Worm (Caenorhabditis elegans) whole organism, late embryonic: ENCODE results near the gene puf-6.

Experiments
- C08G9.2 ChIP-seq: sonication (generic microtip); optimal IDR thresholded peaks from 2 replicates; lab custom pipeline; 2016; ENCODE audit warnings: mild to moderate bottlenecking, missing genetic modification characterization, moderate library complexity, missing compliant biosample characterization
- C38D4.7 ChIP-seq: fragments of 200-800 bp; sonication (Bioruptor generic); optimal IDR thresholded peaks from 2 replicates; lab custom pipeline; 2018; ENCODE audit warnings: mild to moderate bottlenecking, missing genetic modification characterization, moderate library complexity, missing compliant biosample characterization
- F13H6.1 ChIP-seq: sonication (generic microtip); optimal IDR thresholded peaks from 2 replicates; lab custom pipeline; 2016; ENCODE audit warnings: missing genetic modification characterization, missing compliant biosample characterization
- K09A11.1 ChIP-seq: sonication (generic microtip); optimal IDR thresholded peaks from 2 replicates; lab custom pipeline; 2017; ENCODE audit warnings: antibody characterized with exemption, mild to moderate bottlenecking, missing genetic modification characterization, missing compliant biosample characterization; ENCODE audit not compliant: insufficient read depth
- T23F11.4 ChIP-seq: fragments of 200-800 bp; sonication (Bioruptor generic); optimal IDR thresholded peaks from 2 replicates; lab custom pipeline; 2018; ENCODE audit warnings: mild to moderate bottlenecking, missing genetic modification characterization, missing compliant biosample characterization
- Y22D7AL.16 ChIP-seq: sonication (generic microtip); optimal IDR thresholded peaks from 2 replicates; lab custom pipeline; 2016; ENCODE audit warnings: missing genetic modification characterization, missing compliant biosample characterization
- ahr-1 ChIP-seq: sonication (generic microtip); optimal IDR thresholded peaks from 2 replicates; lab custom pipeline; 2016; ENCODE audit warnings: missing genetic modification characterization, missing compliant biosample characterization
- ceh-18 ChIP-seq: sonication (generic microtip); optimal IDR thresholded peaks from 2 replicates; lab custom pipeline; 2016; ENCODE audit warnings: missing genetic modification characterization, missing compliant biosample characterization
- ceh-2 ChIP-seq: sonication (generic microtip); optimal IDR thresholded peaks from 2 replicates; lab custom pipeline; 2016; ENCODE audit warnings: missing genotype, missing genetic modification characterization, missing compliant biosample characterization
- ceh-22 ChIP-seq: sonication (generic microtip); optimal IDR thresholded peaks from 2 replicates; lab custom pipeline; 2017; ENCODE audit warnings: missing biosample characterization, missing genetic modification characterization
- ceh-30 ChIP-seq: fragments of 150-350 bp; optimal IDR thresholded peaks from 2 replicates; lab custom pipeline; 2014; ENCODE audit warnings: missing biosample characterization, missing genetic modification characterization
- ceh-34 ChIP-seq: sonication (generic microtip); optimal IDR thresholded peaks from 2 replicates; lab custom pipeline; 2016; ENCODE audit warnings: mild to moderate bottlenecking, missing genetic modification characterization, missing compliant biosample characterization
- ceh-45 ChIP-seq: fragments of 200-800 bp; sonication (Bioruptor generic); IDR thresholded peaks from 2 replicates; pipeline ENCODE4 v1.3.6; 2022; ENCODE audit warnings: missing genetic modification reagents, missing genetic modification characterization, missing compliant biosample characterization
- che-1 ChIP-seq: sonication (generic microtip); optimal IDR thresholded peaks from 2 replicates; lab custom pipeline; 2016; ENCODE audit warnings: mild to moderate bottlenecking, missing genetic modification characterization, missing compliant biosample characterization
- dmd-4 ChIP-seq: sonication (generic microtip); optimal IDR thresholded peaks from 2 replicates; lab custom pipeline; 2016; ENCODE audit warnings: borderline replicate concordance, missing genetic modification characterization, missing compliant biosample characterization
- elt-2 ChIP-seq: sonication (generic microtip); optimal IDR thresholded peaks from 2 replicates; lab custom pipeline; 2016; ENCODE audit warnings: missing genetic modification reagents, missing genetic modification characterization, missing compliant biosample characterization
- elt-4 ChIP-seq: sonication (generic microtip); optimal IDR thresholded peaks from 2 replicates; lab custom pipeline; 2016; ENCODE audit warnings: missing genetic modification characterization, missing compliant biosample characterization
- eyg-1 ChIP-seq: sonication (generic microtip); optimal IDR thresholded peaks from 2 replicates; lab custom pipeline; 2016; ENCODE audit warnings: missing genotype, missing genetic modification characterization, missing compliant biosample characterization
- fax-1 ChIP-seq: sonication (generic microtip); optimal IDR thresholded peaks from 2 replicates; lab custom pipeline; 2016; ENCODE audit warnings: missing genotype, missing genetic modification characterization, missing compliant biosample characterization
- fkh-10 ChIP-seq: fragments of 150-350 bp; optimal IDR thresholded peaks from 2 replicates; lab custom pipeline; 2014; ENCODE audit warnings: missing biosample characterization, missing genetic modification reagents, missing genetic modification characterization
- hlh-13 ChIP-seq: fragments of 200-800 bp; sonication (Bioruptor generic); optimal IDR thresholded peaks from 2 replicates; lab custom pipeline; 2018; ENCODE audit warnings: mild to moderate bottlenecking, missing genetic modification characterization, missing compliant biosample characterization
- hlh-30 ChIP-seq: sonication (generic microtip); optimal IDR thresholded peaks from 2 replicates; lab custom pipeline; 2017; ENCODE audit warnings: antibody characterized with exemption, missing genetic modification characterization, missing compliant biosample characterization; ENCODE audit not compliant: insufficient read depth
- lin-11 ChIP-seq: fragments of 200-800 bp; sonication (Bioruptor generic); optimal IDR thresholded peaks from 2 replicates; lab custom pipeline; 2018; ENCODE audit warnings: mild to moderate bottlenecking, missing genetic modification characterization, missing compliant biosample characterization
- nhr-11 ChIP-seq: fragments of 150-350 bp; optimal IDR thresholded peaks from 2 replicates; lab custom pipeline; 2014; ENCODE audit warnings: missing biosample characterization, missing genetic modification characterization
- nhr-232 ChIP-seq: sonication (generic microtip); optimal IDR thresholded peaks from 2 replicates; lab custom pipeline; 2016; ENCODE audit warnings: missing genetic modification characterization, missing compliant biosample characterization
- npax-4 ChIP-seq: sonication (generic microtip); optimal IDR thresholded peaks from 2 replicates; lab custom pipeline; 2016; ENCODE audit warnings: missing genetic modification characterization, missing compliant biosample characterization
- odd-2 ChIP-seq: sonication (generic microtip); optimal IDR thresholded peaks from 2 replicates; lab custom pipeline; 2017; ENCODE audit warnings: antibody characterized with exemption, mild to moderate bottlenecking, missing genetic modification characterization, missing compliant biosample characterization
- pat-9 ChIP-seq: fragments of 200-800 bp; sonication (Bioruptor generic); optimal IDR thresholded peaks from 2 replicates; lab custom pipeline; 2018; ENCODE audit warnings: mild to moderate bottlenecking, missing genetic modification characterization, moderate library complexity, missing compliant biosample characterization
- pax-1 ChIP-seq: fragments of 150-350 bp; optimal IDR thresholded peaks from 2 replicates; lab custom pipeline; 2014; ENCODE audit warnings: missing biosample characterization, missing genetic modification characterization
- pha-2 ChIP-seq: sonication (generic microtip); optimal IDR thresholded peaks from 2 replicates; lab custom pipeline; 2017; ENCODE audit warnings: mild to moderate bottlenecking, missing genetic modification characterization, missing compliant biosample characterization
- pha-4 ChIP-seq: fragments of 150-350 bp; optimal IDR thresholded peaks from 2 replicates; lab custom pipeline; 2018; ENCODE audit warnings: missing biosample characterization, missing genetic modification reagents, missing genetic modification characterization
- ref-2 ChIP-seq: sonication (generic microtip); optimal IDR thresholded peaks from 2 replicates; lab custom pipeline; 2016; ENCODE audit warnings: missing genetic modification characterization, missing compliant biosample characterization
- rnt-1 ChIP-seq: sonication (generic microtip); optimal IDR thresholded peaks from 2 replicates; lab custom pipeline; 2016; ENCODE audit warnings: missing genetic modification characterization, missing compliant biosample characterization
- sdc-2 ChIP-seq: sonication (generic microtip); optimal IDR thresholded peaks from 2 replicates; lab custom pipeline; 2016; ENCODE audit warnings: missing genotype, missing genetic modification characterization, missing compliant biosample characterization
- sox-2 ChIP-seq: fragments of 200-800 bp; sonication (Bioruptor generic); IDR thresholded peaks from 2 replicates; pipeline ENCODE4 v1.3.6; 2022; ENCODE audit warnings: missing genetic modification reagents, missing genetic modification characterization, missing compliant biosample characterization
- sox-4 ChIP-seq: sonication (generic microtip); optimal IDR thresholded peaks from 2 replicates; lab custom pipeline; 2017; ENCODE audit warnings: mild to moderate bottlenecking, missing genetic modification characterization, inconsistent platforms, missing compliant biosample characterization
- syd-9 ChIP-seq: sonication (generic microtip); optimal IDR thresholded peaks from 2 replicates; lab custom pipeline; 2016; ENCODE audit warnings: mild to moderate bottlenecking, missing genetic modification characterization, moderate library complexity, missing compliant biosample characterization
- tbx-2 ChIP-seq: sonication (generic microtip); optimal IDR thresholded peaks from 2 replicates; lab custom pipeline; 2016; ENCODE audit warnings: missing genetic modification characterization, missing compliant biosample characterization
- ttx-3 ChIP-seq: sonication (generic microtip); optimal IDR thresholded peaks from 2 replicates; lab custom pipeline; 2016; ENCODE audit warnings: missing genetic modification reagents, missing genetic modification characterization, missing compliant biosample characterization
- unc-3 ChIP-seq, 2 experiments: fragments of 200-800 bp in 1 of 2; sonication (Bioruptor generic) in 1 of 2; sonication (generic microtip) in 1 of 2; conservative IDR thresholded peaks in 1 of 2; optimal IDR thresholded peaks in 1 of 2; 2 replicates each; pipeline versions ENCODE4 v1.3.6 to Lab custom; 2016 to 2022; ENCODE audit warnings: missing compliant biosample characterization in 2 of 2, missing genetic modification characterization in 2 of 2, missing genetic modification reagents in 1 of 2
- unc-55 ChIP-seq: sonication (generic microtip); optimal IDR thresholded peaks from 2 replicates; lab custom pipeline; 2017; ENCODE audit warnings: missing biosample characterization, missing genetic modification reagents, missing genetic modification characterization

The puf-6 gene

ce11 chrII:13007717-13008461 lies 35.4 kb downstream of the puf-6 start, which contains the start of gene oig-2:
Gene oig-2, minus strand, starts transcription at chrII:13008164.
- TF ChIP-seq unc-55 (GFP tag; lab: Kevin White, UChicago) (peak; percentile 4), pha-4 (tag; lab: Kevin White, UChicago) (no peak)
- TF ChIP-seq, all 69 proteins: peak for 1

DNA sequence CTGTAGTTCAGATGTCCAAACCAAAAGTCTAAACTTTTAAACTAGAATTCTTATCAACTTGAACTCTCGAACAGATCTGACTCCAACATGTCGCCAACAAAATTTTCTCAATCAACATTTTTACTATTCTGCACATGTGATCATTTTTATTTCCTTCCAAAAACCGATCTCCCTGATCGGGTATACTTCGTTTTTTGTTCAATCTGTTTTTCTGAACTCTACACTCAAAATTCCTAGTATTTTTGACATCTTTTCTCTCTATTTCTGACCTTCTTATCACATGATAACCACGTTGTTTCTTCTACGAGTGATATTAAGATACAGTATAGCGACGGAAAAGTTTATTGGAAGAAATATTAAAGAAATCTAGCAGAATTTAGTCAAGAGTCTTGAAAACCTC lies 37.0 kb downstream of the puf-6 start:
- TF ChIP-seq eyg-1 (tag; lab: Kevin White, UChicago) (no peak), C38D4.7 (GFP tag; lab: Kevin White, UChicago) (no peak), Y22D7AL.16 (no peak), ceh-34 (tag; lab: Kevin White, UChicago) (no peak), hlh-13 (GFP tag; lab: Kevin White, UChicago) (no peak), nhr-232 (tag; lab: Kevin White, UChicago) (no peak), ceh-30 (tag; lab: Kevin White, UChicago) (no peak), fkh-10 (GFP tag; lab: Kevin White, UChicago) (no peak), pax-1 (tag; lab: Kevin White, UChicago) (no peak), tbx-2 (tag; lab: Kevin White, UChicago) (no peak), ceh-45 (no peak), pha-2 (tag; lab: Kevin White, UChicago) (no peak), pat-9 (tag; lab: Kevin White, UChicago) (no peak), F13H6.1 (tag; lab: Kevin White, UChicago) (no peak), dmd-4 (tag; lab: Kevin White, UChicago) (no peak), elt-4 (tag; lab: Kevin White, UChicago) (no peak), T23F11.4 (no peak), syd-9 (tag; lab: Kevin White, UChicago) (no peak)
- TF ChIP-seq, all 69 proteins: peak for 0

DNA sequence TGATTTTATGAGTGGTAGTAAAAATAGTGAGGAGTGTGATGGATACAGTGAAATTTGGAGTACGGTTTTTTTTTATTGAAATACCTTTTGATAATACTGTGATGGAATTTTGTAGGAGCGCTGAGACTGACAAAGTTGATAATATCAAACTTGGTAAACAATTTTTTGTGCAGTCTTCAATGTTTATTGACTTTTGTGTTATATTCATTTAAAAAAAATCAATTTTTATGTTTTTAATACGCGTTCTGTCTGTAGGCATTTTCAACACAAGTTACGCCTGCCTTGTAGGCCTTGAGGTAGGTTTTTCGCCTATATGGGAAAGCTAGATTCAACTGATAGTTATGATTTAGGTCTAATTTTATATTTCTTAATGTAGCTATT lies 38.4 kb downstream of the puf-6 start:
- TF ChIP-seq ttx-3 (tag; lab: Kevin White, UChicago) (no peak), fax-1 (tag; lab: Kevin White, UChicago) (no peak), K09A11.1 (tag; lab: Kevin White, UChicago) (no peak), ceh-2 (no peak), odd-2 (tag; lab: Kevin White, UChicago) (no peak), eyg-1 (tag; lab: Kevin White, UChicago) (no peak), ceh-30 (tag; lab: Kevin White, UChicago) (no peak), C08G9.2 (tag; lab: Kevin White, UChicago) (no peak), ahr-1 (tag; lab: Kevin White, UChicago) (no peak), pat-9 (tag; lab: Kevin White, UChicago) (no peak), hlh-13 (GFP tag; lab: Kevin White, UChicago) (no peak), ceh-34 (tag; lab: Kevin White, UChicago) (no peak), dmd-4 (tag; lab: Kevin White, UChicago) (no peak), che-1 (no peak), lin-11 (tag; lab: Kevin White, UChicago) (no peak), elt-4 (tag; lab: Kevin White, UChicago) (no peak), pha-2 (tag; lab: Kevin White, UChicago) (no peak), sox-4 (tag; lab: Kevin White, UChicago) (no peak), rnt-1 (tag; lab: Kevin White, UChicago) (no peak)
- TF ChIP-seq, all 69 proteins: peak for 0

DNA sequence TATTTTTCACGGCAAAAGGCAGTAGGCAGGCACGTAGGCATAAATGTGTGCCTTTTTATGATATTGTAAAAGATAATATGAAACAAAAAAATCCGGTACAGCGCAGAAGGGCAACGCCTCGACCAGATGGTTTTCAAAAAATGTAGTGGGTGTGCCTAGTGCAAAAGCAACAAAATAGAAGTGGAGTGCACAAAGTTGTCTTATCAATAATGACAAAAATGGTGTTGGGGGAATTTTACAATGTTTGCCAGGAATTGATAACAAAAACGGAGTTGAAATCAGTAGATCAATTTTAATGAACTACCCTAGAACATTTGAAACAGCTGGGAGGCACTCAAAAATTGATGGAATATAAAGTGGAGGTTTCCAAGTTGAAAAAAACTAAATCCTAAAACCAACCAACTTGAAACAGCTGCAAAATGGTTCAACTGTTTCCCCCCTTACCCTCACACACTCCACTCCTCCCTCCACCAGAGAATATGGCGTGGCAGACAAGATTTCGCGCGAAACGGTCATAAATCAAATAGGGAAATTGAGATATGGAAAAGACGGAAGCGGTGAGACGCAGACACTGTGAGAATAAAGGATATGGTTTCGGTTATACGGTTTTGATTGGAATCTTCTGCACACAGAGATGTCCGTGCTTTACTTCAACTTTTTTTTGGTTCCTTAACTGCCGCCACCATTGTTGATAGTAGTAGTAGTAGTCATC lies 38.9 kb downstream of the puf-6 start:
- no peak for TF ChIP-seq sdc-2 (tag; lab: Kevin White, UChicago)
- no peak for TF ChIP-seq ceh-22 (tag; lab: Kevin White, UChicago)
- peak; percentile 80 for TF ChIP-seq unc-55 (GFP tag; lab: Kevin White, UChicago)
- TF ChIP-seq unc-3 (GFP tag; conservative IDR thresholded peaks at IDR 0.05; lab: Robert Waterston, UW) = no peak
- no peak for TF ChIP-seq unc-3 (tag; optimal IDR thresholded peaks at IDR 0.05; lab: Kevin White, UChicago)
- TF ChIP-seq npax-4 (tag; lab: Kevin White, UChicago) = no peak
- no peak for TF ChIP-seq elt-4 (tag; lab: Kevin White, UChicago)
- TF ChIP-seq sox-2 (GFP tag; lab: Robert Waterston, UW) = no peak
- TF ChIP-seq hlh-30 (tag; lab: Kevin White, UChicago) = no peak
- no peak for TF ChIP-seq ref-2 (tag; lab: Kevin White, UChicago)
- TF ChIP-seq che-1 = no peak
- TF ChIP-seq elt-2 (tag; lab: Kevin White, UChicago) = peak; percentile 47
- no peak for TF ChIP-seq ceh-18 (tag; lab: Kevin White, UChicago)
- TF ChIP-seq nhr-11 (tag; lab: Kevin White, UChicago) = no peak
